Worm (Caenorhabditis elegans): ENCODE data around the gene glr-6.

DNA sequence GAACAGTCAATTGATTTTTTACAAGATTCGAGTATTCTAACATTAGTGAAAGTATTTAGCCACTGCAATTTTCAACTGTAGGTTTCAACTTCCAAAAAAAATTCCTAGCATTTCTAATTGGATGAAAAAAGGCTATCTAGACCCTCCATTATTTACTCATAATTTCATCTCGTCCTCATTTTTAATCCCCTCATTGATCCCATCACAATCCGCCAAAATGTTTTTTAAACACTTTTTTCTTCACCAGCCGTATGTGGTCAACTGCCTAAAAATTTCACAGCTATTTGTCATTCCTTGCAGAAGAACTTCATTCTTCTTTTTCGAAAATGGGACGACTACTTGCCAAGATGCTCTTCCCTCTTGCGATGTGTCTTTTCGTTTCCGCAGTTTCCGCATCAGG is 12.8 kb upstream of the glr-6 start, which contains the start of gene rig-3:
- no peak for TF ChIP-seq nhr-76 (tag; optimal IDR thresholded peaks at IDR 0.05)
- no peak for TF ChIP-seq elt-3 (tag; optimal IDR thresholded peaks at IDR 0.05)
- no peak for TF ChIP-seq ztf-11 (tag; optimal IDR thresholded peaks at IDR 0.05)
- TF ChIP-seq lsy-2 (tag; optimal IDR thresholded peaks at IDR 0.05): no peak
- no peak for TF ChIP-seq nhr-12 (tag; optimal IDR thresholded peaks at IDR 0.05)
